Fruit fly (Drosophila melanogaster): ENCODE measurements around the gene ATPsynbeta.

dm6 chr4:1029198-1029795 is 2.0 kb upstream of the ATPsynbeta start, which contains the start of gene Mpv17:
- TF ChIP-seq CG8478 (optimal IDR thresholded peaks at IDR 0.05), result no peak
- TF ChIP-seq CTCF (optimal IDR thresholded peaks at IDR 0.05), result no peak
